Fruit fly (Drosophila melanogaster) whole organism, embryonic: ENCODE measurements around the gene Non3.
A peak's percentile ranks its signal among the peaks of the same experiment; 100 is the strongest.

Experiments
- Abd-B ChIP-seq: fragments of 200-800 bp; sonication (Bioruptor generic); optimal IDR thresholded peaks from 2 replicates; lab custom pipeline; 2018; ENCODE audit warnings: missing biosample characterization, mild to moderate bottlenecking, missing genetic modification characterization, moderate library complexity
- Atf-2 ChIP-seq: fragments of 200-800 bp; sonication (Bioruptor generic); optimal IDR thresholded peaks from 2 replicates; lab custom pipeline; 2016; ENCODE audit warnings: missing biosample characterization, missing genetic modification characterization
- Atf6 ChIP-seq: fragments of 200-800 bp; sonication (Bioruptor generic); IDR thresholded peaks from 2 replicates; pipeline ENCODE4 v1.3.6; 2022; ENCODE audit warnings: missing biosample characterization, missing genetic modification characterization
- Bdp1 ChIP-seq: fragments of 200-800 bp; sonication (Bioruptor generic); optimal IDR thresholded peaks from 3 replicates; lab custom pipeline; 2016; ENCODE audit warnings: missing biosample characterization, missing genetic modification characterization
- CG11247 ChIP-seq: fragments of 200-800 bp; sonication (Bioruptor generic); IDR thresholded peaks from 2 replicates; pipeline ENCODE4 v1.3.6; 2022; ENCODE audit warnings: missing biosample characterization, missing genetic modification characterization
- CG12299 ChIP-seq: fragments of 200-800 bp; sonication (Bioruptor generic); optimal IDR thresholded peaks from 2 replicates; lab custom pipeline; 2018; ENCODE audit warnings: missing biosample characterization, mild to moderate bottlenecking, missing genetic modification characterization
- CG13624 ChIP-seq: fragments of 200-800 bp; sonication (Bioruptor generic); optimal IDR thresholded peaks from 2 replicates; lab custom pipeline; 2016; ENCODE audit warnings: missing biosample characterization, missing genetic modification characterization
- CG14014 ChIP-seq: fragments of 200-800 bp; sonication (Bioruptor generic); IDR thresholded peaks from 2 replicates; pipeline ENCODE4 v1.3.6; 2022; ENCODE audit warnings: missing biosample characterization, missing genetic modification characterization
- CG14050 ChIP-seq: fragments of 200-800 bp; sonication (Bioruptor generic); IDR thresholded peaks from 3 replicates; pipeline ENCODE4 v1.3.6; 2022; ENCODE audit warnings: missing biosample characterization, missing genetic modification characterization
- CG15601 ChIP-seq: fragments of 200-800 bp; sonication (Bioruptor generic); optimal IDR thresholded peaks from 3 replicates; lab custom pipeline; 2019; ENCODE audit warnings: missing biosample characterization, mild to moderate bottlenecking, missing genetic modification characterization, moderate library complexity
- CG16813 ChIP-seq: fragments of 200-800 bp; sonication (Bioruptor generic); IDR thresholded peaks from 3 replicates; pipeline ENCODE4 v1.3.6; 2022; ENCODE audit warnings: missing biosample characterization, missing genetic modification characterization; ENCODE audit not compliant: partially characterized antibody
- CG17359 ChIP-seq: fragments of 200-800 bp; sonication (Bioruptor generic); optimal IDR thresholded peaks from 3 replicates; lab custom pipeline; 2018; ENCODE audit warnings: missing biosample characterization, mild to moderate bottlenecking, missing genetic modification characterization, moderate library complexity
- CG1792 ChIP-seq: fragments of 200-800 bp; sonication (Bioruptor generic); optimal IDR thresholded peaks from 2 replicates; lab custom pipeline; 2016; ENCODE audit warnings: missing biosample characterization, missing genetic modification characterization
- CG2875 ChIP-seq: fragments of 200-800 bp; sonication (Bioruptor generic); optimal IDR thresholded peaks from 2 replicates; lab custom pipeline; 2017; ENCODE audit warnings: missing biosample characterization, mild to moderate bottlenecking, missing genetic modification characterization, missing genetic modification reagents
- CG3726 ChIP-seq: fragments of 200-800 bp; sonication (Bioruptor generic); IDR thresholded peaks from 3 replicates; pipeline ENCODE4, ENCODE4 v1.3.6; 2022; ENCODE audit warnings: missing biosample characterization, missing genetic modification characterization
- CG6683 ChIP-seq: fragments of 200-800 bp; sonication (Bioruptor generic); optimal IDR thresholded peaks from 2 replicates; lab custom pipeline; 2017; ENCODE audit warnings: missing biosample characterization, mild to moderate bottlenecking, missing genetic modification characterization, missing genetic modification reagents
- CG6854 ChIP-seq: fragments of 200-800 bp; sonication (Bioruptor generic); optimal IDR thresholded peaks from 3 replicates; lab custom pipeline; 2017; ENCODE audit warnings: missing biosample characterization, mild to moderate bottlenecking, missing genetic modification characterization
- CG7271 ChIP-seq: fragments of 200-800 bp; sonication (Bioruptor generic); optimal IDR thresholded peaks from 2 replicates; lab custom pipeline; 2018; ENCODE audit warnings: missing biosample characterization, mild to moderate bottlenecking, missing genetic modification characterization, moderate library complexity
- CG7745 ChIP-seq: fragments of 200-800 bp; sonication (Bioruptor generic); optimal IDR thresholded peaks from 2 replicates; lab custom pipeline; 2018; ENCODE audit warnings: missing biosample characterization, mild to moderate bottlenecking, missing genetic modification characterization, moderate library complexity
- CG8281 ChIP-seq: fragments of 200-800 bp; sonication (Bioruptor generic); optimal IDR thresholded peaks from 2 replicates; lab custom pipeline; 2018; ENCODE audit warnings: missing biosample characterization, mild to moderate bottlenecking, missing genetic modification characterization, moderate library complexity
- CG8765 ChIP-seq: fragments of 200-800 bp; sonication (Bioruptor generic); IDR thresholded peaks from 2 replicates; pipeline ENCODE4 v1.3.6; 2022; ENCODE audit warnings: missing biosample characterization, missing genetic modification characterization
- CG8924 ChIP-seq: fragments of 200-800 bp; optimal IDR thresholded peaks from 3 replicates; lab custom pipeline; 2019; ENCODE audit warnings: missing biosample characterization, mild to moderate bottlenecking, missing genetic modification characterization, moderate library complexity
- Gsc ChIP-seq: fragments of 200-800 bp; sonication (Bioruptor generic); IDR thresholded peaks from 2 replicates; pipeline ENCODE4 v1.3.6; 2022; ENCODE audit warnings: missing biosample characterization, missing genetic modification characterization
- Hand ChIP-seq: fragments of 200-800 bp; sonication (Bioruptor generic); optimal IDR thresholded peaks from 2 replicates; lab custom pipeline; 2017; ENCODE audit warnings: mild to moderate bottlenecking, missing biosample characterization, missing genetic modification reagents, missing genetic modification characterization
- HmgD ChIP-seq: fragments of 200-800 bp; sonication (Bioruptor generic); optimal IDR thresholded peaks from 3 replicates; lab custom pipeline; 2016; ENCODE audit warnings: missing biosample characterization, missing genetic modification characterization
- Hr51 ChIP-seq, 2 experiments: fragments of 200-800 bp; sonication (Bioruptor generic); optimal IDR thresholded peaks; 2 replicates in 1 of 2; 3 replicates in 1 of 2; lab custom pipeline; 2016 to 2018; ENCODE audit warnings: missing biosample characterization in 2 of 2, missing genetic modification characterization in 2 of 2, mild to moderate bottlenecking in 1 of 2, moderate library complexity in 1 of 2
- Oaz ChIP-seq: fragments of 200-800 bp; sonication (Bioruptor generic); IDR thresholded peaks from 2 replicates; pipeline ENCODE4 v1.3.6; 2022; ENCODE audit warnings: missing biosample characterization, missing genetic modification characterization
- PHDP ChIP-seq: fragments of 200-800 bp; sonication (Bioruptor generic); optimal IDR thresholded peaks from 3 replicates; lab custom pipeline; 2018; ENCODE audit warnings: missing biosample characterization, mild to moderate bottlenecking, missing genetic modification characterization, moderate library complexity
- Sin3A ChIP-seq: fragments of >200 bp; optimal IDR thresholded peaks from 2 replicates; lab custom pipeline; 2018
- YL-1 ChIP-seq: fragments of 200-800 bp; sonication (Bioruptor generic); optimal IDR thresholded peaks from 3 replicates; lab custom pipeline; 2017; ENCODE audit warnings: missing biosample characterization, mild to moderate bottlenecking, missing genetic modification characterization
- az2 ChIP-seq: fragments of 200-800 bp; sonication (Bioruptor generic); optimal IDR thresholded peaks from 3 replicates; lab custom pipeline; 2016; ENCODE audit warnings: missing biosample characterization, missing genetic modification characterization
- br ChIP-seq: fragments of >200 bp; optimal IDR thresholded peaks from 2 replicates; lab custom pipeline; 2017
- crp ChIP-seq, 2 experiments: fragments of 200-800 bp; sonication (Bioruptor generic); optimal IDR thresholded peaks; 2 replicates in 1 of 2; 3 replicates in 1 of 2; lab custom pipeline; 2017; ENCODE audit warnings: missing biosample characterization in 2 of 2, missing genetic modification characterization in 2 of 2, mild to moderate bottlenecking in 1 of 2, moderate library complexity in 1 of 2
- eve ChIP-seq, 2 experiments: fragments of >200 bp; optimal IDR thresholded peaks; 2 replicates each; lab custom pipeline; 2017; ENCODE audit warnings: missing biosample characterization in 2 of 2, missing genetic modification characterization in 2 of 2
- ewg ChIP-seq: fragments of 200-800 bp; sonication (Bioruptor generic); optimal IDR thresholded peaks from 3 replicates; lab custom pipeline; 2017; ENCODE audit warnings: mild to moderate bottlenecking, missing biosample characterization, missing genetic modification reagents, missing genetic modification characterization
- gsb-n ChIP-seq: fragments of 200-800 bp; sonication (Bioruptor generic); optimal IDR thresholded peaks from 3 replicates; lab custom pipeline; 2018; ENCODE audit warnings: missing biosample characterization, mild to moderate bottlenecking, missing genetic modification characterization
- hbn ChIP-seq: fragments of 200-800 bp; sonication (Bioruptor generic); IDR thresholded peaks from 2 replicates; pipeline ENCODE4 v1.3.6; 2022; ENCODE audit warnings: missing biosample characterization, missing genetic modification characterization; ENCODE audit not compliant: partially characterized antibody
- jigr1 ChIP-seq: fragments of 200-800 bp; sonication (Bioruptor generic); IDR thresholded peaks from 3 replicates; pipeline ENCODE4 v1.3.6; 2022; ENCODE audit warnings: missing biosample characterization, missing genetic modification characterization
- nerfin-1 ChIP-seq: fragments of 200-800 bp; sonication (Bioruptor generic); optimal IDR thresholded peaks from 3 replicates; lab custom pipeline; 2019; ENCODE audit warnings: missing biosample characterization, mild to moderate bottlenecking, missing genetic modification characterization, moderate library complexity
- pb ChIP-seq: fragments of 200-800 bp; sonication (Bioruptor generic); optimal IDR thresholded peaks from 3 replicates; lab custom pipeline; 2016; ENCODE audit warnings: missing biosample characterization, missing genetic modification characterization
- pfk ChIP-seq: fragments of 200-800 bp; sonication (Bioruptor generic); optimal IDR thresholded peaks from 2 replicates; lab custom pipeline; 2018; ENCODE audit warnings: missing biosample characterization, mild to moderate bottlenecking, missing genetic modification characterization, moderate library complexity
- pho ChIP-seq: fragments of 200-800 bp; sonication (Bioruptor generic); optimal IDR thresholded peaks from 2 replicates; lab custom pipeline; 2016; ENCODE audit warnings: missing biosample characterization, missing genetic modification characterization
- pum ChIP-seq: fragments of 200-800 bp; sonication (Bioruptor generic); optimal IDR thresholded peaks from 2 replicates; lab custom pipeline; 2016; ENCODE audit warnings: missing biosample characterization, missing genetic modification characterization
- ro ChIP-seq: fragments of 200-800 bp; sonication (Bioruptor generic); IDR thresholded peaks from 2 replicates; pipeline ENCODE4 v1.3.6; 2022; ENCODE audit warnings: missing biosample characterization, missing genetic modification characterization
- sd ChIP-seq: fragments of 200-800 bp; sonication (Bioruptor generic); optimal IDR thresholded peaks from 3 replicates; lab custom pipeline; 2018; ENCODE audit warnings: missing biosample characterization, mild to moderate bottlenecking, missing genetic modification characterization, moderate library complexity
- seq ChIP-seq: fragments of 200-800 bp; sonication (Bioruptor generic); IDR thresholded peaks from 2 replicates; pipeline ENCODE4 v1.3.6; 2022; ENCODE audit warnings: missing biosample characterization, missing genetic modification characterization
- sisA ChIP-seq: fragments of 200-800 bp; sonication (Bioruptor generic); IDR thresholded peaks from 2 replicates; pipeline ENCODE4 v1.3.6; 2022; ENCODE audit warnings: missing biosample characterization, missing genetic modification characterization
- slou ChIP-seq: fragments of 200-800 bp; sonication (Bioruptor generic); optimal IDR thresholded peaks from 3 replicates; lab custom pipeline; 2016; ENCODE audit warnings: missing biosample characterization, missing genetic modification characterization
- usp ChIP-seq: fragments of >200 bp; optimal IDR thresholded peaks from 2 replicates; lab custom pipeline; 2017; ENCODE audit warnings: missing biosample characterization, missing genetic modification characterization
- vvl ChIP-seq: fragments of 200-800 bp; sonication (Bioruptor generic); IDR thresholded peaks from 2 replicates; pipeline ENCODE4 v1.3.6; 2022; ENCODE audit warnings: missing biosample characterization, missing genetic modification characterization

Gene Non3

DNA sequence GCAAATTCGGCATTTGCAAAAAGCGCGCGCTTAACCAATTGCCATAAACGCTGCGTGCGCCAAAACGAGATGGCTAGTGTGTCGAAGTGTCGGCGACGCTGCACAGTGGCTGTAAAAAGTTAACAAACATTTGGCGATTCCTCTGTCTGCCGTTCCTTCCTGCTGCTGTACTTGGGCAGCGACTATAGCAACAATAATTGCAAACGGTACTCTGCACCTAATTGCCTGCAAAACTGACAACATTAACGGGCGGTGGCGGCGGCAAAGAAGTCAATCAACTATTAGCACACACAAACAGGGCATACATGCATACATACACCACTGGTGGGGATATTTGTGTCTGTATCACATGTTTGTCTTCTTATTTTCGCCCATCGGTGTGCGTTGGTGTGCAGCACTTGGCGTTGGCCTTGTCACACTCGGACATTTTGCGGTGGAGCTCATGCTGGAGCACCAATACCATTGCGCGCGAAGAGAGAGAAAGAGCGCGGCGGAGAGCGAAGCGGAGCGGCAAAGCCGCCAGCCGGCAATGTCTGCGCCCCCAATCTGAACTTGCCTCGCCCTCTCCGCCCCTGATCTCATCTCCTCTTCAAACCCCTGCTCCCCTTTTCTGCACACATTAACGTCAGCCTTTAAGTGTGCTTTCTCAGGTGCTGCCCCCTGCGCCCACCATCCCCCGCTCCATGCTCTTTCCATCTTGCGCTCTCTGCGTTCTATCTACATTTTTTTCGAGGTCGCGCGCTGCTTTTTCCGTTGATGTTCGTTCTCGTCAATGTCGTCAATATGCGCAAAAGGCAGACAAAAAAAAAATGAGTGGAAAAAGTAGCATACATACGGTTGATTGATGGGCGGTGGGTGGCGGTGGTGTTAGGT is 20.9 kb downstream of the Non3 start (continued):
- TF ChIP-seq Hr51 (GFP tag; optimal IDR thresholded peaks at IDR 0.05; lab: Kevin White, UChicago) = no peak
- TF ChIP-seq CG12299 = no peak
- no peak for TF ChIP-seq Sin3A
- no peak for TF ChIP-seq Bdp1 (GFP tag; lab: Kevin White, UChicago)
- no peak for TF ChIP-seq CG17359 (tag; lab: Kevin White, UChicago)
- no peak for TF ChIP-seq Oaz (GFP tag; lab: Robert Waterston, UW)
- no peak for TF ChIP-seq sd (tag; lab: Kevin White, UChicago)
- TF ChIP-seq CG7271 (tag; lab: Kevin White, UChicago) = no peak
- no peak for TF ChIP-seq CG11247
- TF ChIP-seq Atf-2 (GFP tag; lab: Kevin White, UChicago) = no peak
- no peak for TF ChIP-seq CG13624 (GFP tag; lab: Kevin White, UChicago)
- peak; percentile 88 for TF ChIP-seq CG8281
- TF ChIP-seq pum (GFP tag; lab: Kevin White, UChicago) = no peak
- TF ChIP-seq Abd-B (GFP tag; lab: Kevin White, UChicago) = no peak
- TF ChIP-seq CG7745 (tag; lab: Kevin White, UChicago) = no peak
- TF ChIP-seq seq (GFP tag; lab: Robert Waterston, UW) = no peak
- no peak for TF ChIP-seq CG16813 (GFP tag; lab: Robert Waterston, UW)
- TF ChIP-seq Atf6 (GFP tag; lab: Robert Waterston, UW) = no peak
- TF ChIP-seq pfk = no peak
- TF ChIP-seq Hand (GFP tag; lab: Kevin White, UChicago) = peak; percentile 18
- TF ChIP-seq Gsc (GFP tag; lab: Robert Waterston, UW) = no peak
- TF ChIP-seq az2 = no peak
- TF ChIP-seq sisA = no peak
- TF ChIP-seq CG6854 (GFP tag; lab: Kevin White, UChicago) = no peak
- no peak for TF ChIP-seq eve (GFP tag; optimal IDR thresholded peaks at IDR 0.05; lab: Kevin White, UChicago)
- TF ChIP-seq br (lab: Kevin White, UChicago) = no peak
- no peak for TF ChIP-seq vvl (GFP tag; lab: Robert Waterston, UW)
- no peak for TF ChIP-seq slou (GFP tag; lab: Kevin White, UChicago)
- TF ChIP-seq ewg = no peak
- no peak for TF ChIP-seq pho (GFP tag; lab: Kevin White, UChicago)
- no peak for TF ChIP-seq nerfin-1 (tag; lab: Kevin White, UChicago)
- TF ChIP-seq PHDP (tag; lab: Kevin White, UChicago) = no peak
- no peak for TF ChIP-seq pb
- no peak for TF ChIP-seq CG14050 (GFP tag; lab: Robert Waterston, UW)
- no peak for TF ChIP-seq usp
- no peak for TF ChIP-seq ro (GFP tag; lab: Robert Waterston, UW)
- TF ChIP-seq hbn (GFP tag; lab: Robert Waterston, UW) = no peak
- TF ChIP-seq gsb-n (tag; lab: Kevin White, UChicago) = no peak
- TF ChIP-seq CG3726 (GFP tag; lab: Robert Waterston, UW) = 0 out of 3 replicates have a peak, but pooled peaks have one; percentile 19
- TF ChIP-seq CG15601 (tag; lab: Kevin White, UChicago) = no peak
- TF ChIP-seq CG6683 (GFP tag; lab: Kevin White, UChicago) = no peak
- peak; percentile 26 for TF ChIP-seq HmgD (GFP tag; lab: Kevin White, UChicago)
- TF ChIP-seq YL-1 = peak; percentile 3
- TF ChIP-seq CG1792 = no peak
- TF ChIP-seq CG14014 (GFP tag; lab: Robert Waterston, UW) = no peak
- no peak for TF ChIP-seq jigr1 (GFP tag; lab: Robert Waterston, UW)
- no peak for TF ChIP-seq CG8924 (tag; lab: Kevin White, UChicago)
- TF ChIP-seq crp (GFP tag; optimal IDR thresholded peaks at IDR 0.05; lab: Kevin White, UChicago) = no peak
- TF ChIP-seq CG8765 (GFP tag; lab: Robert Waterston, UW) = 0 out of 2 replicates have a peak, but pooled peaks have one; percentile 38
- TF ChIP-seq CG2875 (GFP tag; lab: Kevin White, UChicago) = no peak
